Worm (Caenorhabditis elegans): ENCODE results near the gene ufbp-1.

DNA sequence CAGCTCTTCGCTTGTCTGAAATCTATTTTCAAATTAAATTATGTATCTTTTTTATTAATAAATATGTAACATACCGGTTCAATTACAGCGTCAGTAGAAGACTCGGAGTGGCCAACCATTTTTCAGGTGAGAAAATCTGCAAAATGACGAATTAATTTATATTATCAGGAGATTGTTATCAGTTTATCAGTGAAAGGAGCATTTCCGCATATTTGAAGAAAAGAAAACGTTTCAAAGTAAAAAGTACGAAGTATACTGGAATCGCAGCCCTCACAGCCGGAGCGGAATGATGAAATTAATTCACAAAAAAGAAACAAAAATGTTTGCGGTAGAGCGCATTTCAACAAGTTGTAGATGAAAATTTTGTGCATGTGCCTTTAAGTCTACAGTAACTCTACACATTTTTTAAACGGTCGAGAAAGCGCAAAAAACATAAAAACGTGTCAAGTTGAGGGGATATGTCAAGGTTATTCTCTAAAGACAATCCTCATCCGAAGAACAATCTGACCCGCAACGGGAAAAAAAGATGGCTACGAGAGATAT is 36.0 kb upstream of the ufbp-1 start:
- TF ChIP-seq lin-54 (GFP tag; optimal IDR thresholded peaks at IDR 0.05): no peak
- no peak for TF ChIP-seq nhr-90 (tag; optimal IDR thresholded peaks at IDR 0.05)
- no peak for TF ChIP-seq ceh-100 (GFP tag; IDR thresholded peaks at IDR 0.05)
- TF ChIP-seq pha-4 (tag; optimal IDR thresholded peaks at IDR 0.05): no peak
- no peak for TF ChIP-seq madf-6 (GFP tag; IDR thresholded peaks at IDR 0.05)
- no peak for TF ChIP-seq lin-26 (GFP tag; IDR thresholded peaks at IDR 0.05)
- TF ChIP-seq dpl-1 (GFP tag; optimal IDR thresholded peaks at IDR 0.05): no peak
